Fruit fly (Drosophila melanogaster): ENCODE results near the gene CG18265.

CG18265 gene

dm6 chr3L:17488622-17489391, 49.6 kb downstream of the CG18265 start:
- TF ChIP-seq noc (tag; optimal IDR thresholded peaks at IDR 0.05), result no peak

- no peak for TF ChIP-seq noc (tag; optimal IDR thresholded peaks at IDR 0.05)
These were observed 52.4 kb downstream of the CG18265 start for dm6 chr3L:17491646-17492045.

- TF ChIP-seq noc (tag; optimal IDR thresholded peaks at IDR 0.05), result no peak
These were observed 54.1 kb downstream of the CG18265 start for dm6 chr3L:17493256-17493655.

- no peak for TF ChIP-seq noc (tag; optimal IDR thresholded peaks at IDR 0.05)
These were observed 54.7 kb downstream of the CG18265 start for dm6 chr3L:17493807-17494404.

- no peak for TF ChIP-seq noc (tag; optimal IDR thresholded peaks at IDR 0.05)
These were observed 55.3 kb downstream of the CG18265 start, which contains the start of gene edin for dm6 chr3L:17494541-17494940. Gene edin (plus strand): TSS chr3L:17494880.

DNA sequence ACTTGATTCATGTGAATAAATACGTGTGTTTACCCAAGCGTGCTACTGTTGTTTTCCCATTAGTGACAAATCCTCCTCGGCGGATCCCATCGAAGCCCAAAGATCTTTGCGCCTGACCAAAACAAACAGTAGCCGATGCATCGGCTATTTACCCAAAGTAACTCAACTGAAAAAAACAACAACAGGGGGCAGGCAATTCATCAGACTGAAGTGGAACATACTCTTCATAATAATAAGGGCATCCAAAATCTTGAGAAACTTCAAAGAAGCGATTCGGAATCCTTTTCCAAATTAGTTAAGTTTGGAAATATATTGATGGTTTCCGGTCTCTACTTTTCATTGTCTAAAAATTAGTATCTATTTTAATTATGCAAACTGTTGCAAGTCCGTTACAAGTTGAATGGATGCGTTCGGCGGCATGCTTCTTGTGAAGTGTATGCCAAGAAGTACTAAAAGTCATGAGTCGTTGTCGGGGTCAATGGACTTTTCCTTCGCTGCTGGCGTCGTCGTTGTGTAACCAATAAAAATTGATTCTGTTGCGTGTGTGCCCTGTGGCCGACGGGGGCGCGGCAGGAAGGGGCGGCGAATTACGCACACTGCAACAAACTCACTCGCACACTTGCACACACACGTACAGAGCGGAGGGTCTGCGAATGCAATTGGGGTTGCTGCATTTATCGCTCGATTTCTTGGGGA, 56.2 kb downstream of the CG18265 start:
- no peak for TF ChIP-seq noc (tag; optimal IDR thresholded peaks at IDR 0.05)

- no peak for TF ChIP-seq noc (tag; optimal IDR thresholded peaks at IDR 0.05)
These were observed 56.8 kb downstream of the CG18265 start for dm6 chr3L:17496012-17496411.

dm6 chr3L:17496871-17497492, 57.8 kb downstream of the CG18265 start:
- no peak for TF ChIP-seq noc (tag; optimal IDR thresholded peaks at IDR 0.05)

DNA sequence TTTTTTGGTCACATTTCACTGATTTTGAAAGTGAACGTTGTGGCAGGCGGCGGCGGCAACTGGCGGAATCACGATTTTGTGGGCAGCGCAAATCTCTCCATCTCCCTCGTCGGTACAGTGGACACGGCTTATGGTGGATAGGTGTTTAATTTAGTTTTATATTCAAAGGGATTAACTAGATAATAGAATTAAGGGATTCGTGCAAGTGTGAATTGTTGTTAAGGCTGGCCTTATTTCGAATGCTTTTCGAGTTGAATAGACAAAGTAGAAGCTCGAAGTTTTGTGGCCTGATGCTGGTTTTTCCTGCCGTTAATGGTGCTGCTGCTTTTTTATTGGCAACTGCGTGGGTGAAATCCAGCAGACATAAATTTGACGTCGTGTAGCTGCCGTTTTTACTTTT, 58.8 kb downstream of the CG18265 start:
- no peak for TF ChIP-seq noc (tag; optimal IDR thresholded peaks at IDR 0.05)

DNA sequence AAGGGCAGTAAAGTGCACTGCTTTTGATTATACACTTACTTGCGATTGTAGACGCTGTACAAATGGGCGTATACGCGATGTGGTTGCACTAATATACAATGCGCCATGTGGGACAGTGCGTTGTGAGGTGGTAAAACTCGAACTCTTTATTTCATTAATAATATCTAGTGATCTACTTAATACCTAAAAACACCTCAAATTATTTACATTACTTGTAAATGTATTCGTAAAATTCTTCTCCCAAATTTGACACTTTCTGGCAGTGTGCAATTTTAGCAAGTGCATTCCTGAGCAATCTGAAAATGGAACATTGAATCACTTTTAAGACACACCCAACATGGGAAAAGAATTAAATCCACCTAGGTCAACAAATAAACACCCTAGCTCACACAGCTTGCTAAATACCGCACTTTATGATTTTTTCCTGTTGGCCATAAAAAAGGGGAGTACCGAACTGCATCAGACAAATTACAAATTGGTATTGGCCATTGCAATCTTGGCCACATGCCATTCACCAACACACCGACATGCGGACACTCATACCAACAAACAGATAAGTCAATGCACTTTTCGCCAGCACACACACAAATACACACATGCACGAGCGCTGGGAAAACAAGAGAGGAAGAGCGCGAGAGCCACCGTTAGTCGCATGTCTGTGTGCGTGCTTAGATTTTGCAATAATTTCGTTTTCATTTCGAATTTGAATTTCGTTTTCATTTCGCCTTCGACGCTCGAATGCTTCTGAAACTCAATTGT, 59.9 kb downstream of the CG18265 start:
- TF ChIP-seq noc (tag; optimal IDR thresholded peaks at IDR 0.05), result no peak

DNA sequence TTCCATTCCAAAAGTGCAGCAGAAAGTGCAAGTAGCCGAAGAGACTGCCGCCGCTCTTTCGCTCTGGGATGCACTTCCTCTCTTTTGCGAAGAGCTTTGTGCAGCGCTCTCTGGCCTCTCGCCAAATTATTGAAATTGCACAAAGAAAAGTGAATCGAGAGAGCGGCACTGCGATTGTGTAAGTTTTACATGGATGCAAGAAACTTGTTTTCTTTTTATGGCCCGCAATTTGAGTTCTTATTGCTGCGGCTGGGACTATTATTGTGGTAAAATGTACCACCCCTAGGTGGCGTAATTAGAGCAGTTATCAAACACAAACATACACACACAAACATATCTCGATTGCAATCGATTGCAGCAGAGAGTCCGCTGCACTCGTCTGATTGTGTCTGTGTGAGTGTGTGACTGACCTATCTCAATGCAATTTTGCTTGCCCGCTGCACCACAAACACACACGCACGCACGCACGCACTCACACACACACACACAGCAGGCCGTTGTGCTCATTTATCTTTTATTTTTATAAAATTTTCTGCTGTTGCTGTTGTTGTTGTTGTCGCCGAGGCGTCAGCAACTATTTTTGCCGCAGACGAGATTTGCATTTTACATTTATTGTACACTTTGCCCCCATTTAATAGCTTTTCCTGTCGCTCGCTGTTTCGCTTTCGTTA, 61.2 kb downstream of the CG18265 start:
- TF ChIP-seq noc (tag; optimal IDR thresholded peaks at IDR 0.05), result no peak

DNA sequence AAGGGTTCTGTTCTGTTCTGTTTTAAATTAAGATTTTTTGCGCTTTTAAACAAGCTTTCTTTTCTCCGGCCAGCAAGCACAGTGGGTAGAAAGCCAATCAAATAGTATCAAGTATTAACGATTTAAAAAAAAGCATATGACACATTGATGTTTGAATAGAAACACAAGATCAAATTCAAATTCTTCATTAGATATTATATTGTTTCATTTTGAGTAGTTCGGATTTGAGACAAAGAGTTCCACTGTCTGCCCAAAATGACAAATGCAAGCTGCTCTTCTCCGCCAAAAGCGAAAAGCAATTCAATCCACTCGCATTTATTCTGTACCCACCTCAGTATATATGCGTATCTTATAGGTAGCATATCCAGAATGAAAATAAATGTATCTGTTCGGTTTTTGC, 63.0 kb downstream of the CG18265 start:
- TF ChIP-seq noc (tag; optimal IDR thresholded peaks at IDR 0.05), result no peak

dm6 chr3L:17504538-17504937, 65.3 kb downstream of the CG18265 start:
- TF ChIP-seq noc (tag; optimal IDR thresholded peaks at IDR 0.05), result no peak

- peak; percentile 1 for TF ChIP-seq noc (tag; optimal IDR thresholded peaks at IDR 0.05)
These were observed 67.0 kb downstream of the CG18265 start for dm6 chr3L:17506005-17506760.

Measured in whole organism, larva.